Worm (Caenorhabditis elegans) whole organism, L4 larva: ENCODE measurements around the gene pbs-6.

Experiments used
- R02D3.7 ChIP-seq: fragments of 150-350 bp; sonication (generic microtip); optimal IDR thresholded peaks from 3 replicates; lab custom pipeline; 2014; ENCODE audit warnings: missing biosample characterization, missing genetic modification characterization
- aha-1 ChIP-seq: fragments of 150-350 bp; peaks from one replicate; lab custom pipeline; 2014; ENCODE audit warnings: missing biosample characterization, missing genetic modification characterization
- ama-1 ChIP-seq: fragments of 150-350 bp; optimal IDR thresholded peaks from 2 replicates; lab custom pipeline; 2014; ENCODE audit warnings: inconsistent platforms, mixed read lengths
- ceh-82 ChIP-seq: sonication (generic microtip); optimal IDR thresholded peaks from 2 replicates; lab custom pipeline; 2017; ENCODE audit warnings: missing biosample characterization, missing genetic modification characterization
- fos-1 ChIP-seq: fragments of 150-350 bp; optimal IDR thresholded peaks from 2 replicates; lab custom pipeline; 2014; ENCODE audit warnings: missing biosample characterization, missing genetic modification characterization
- lin-29 ChIP-seq: fragments of 200-800 bp; sonication (Bioruptor generic); IDR thresholded peaks from 2 replicates; pipeline ENCODE4 v1.3.6; 2022; ENCODE audit warnings: missing genetic modification reagents, missing genetic modification characterization, missing compliant biosample characterization
- nhr-11 ChIP-seq: fragments of 150-350 bp; optimal IDR thresholded peaks from 2 replicates; lab custom pipeline; 2014; ENCODE audit warnings: missing biosample characterization, missing genetic modification characterization
- pha-4 ChIP-seq, 2 experiments: fragments of 150-350 bp in 1 of 2; fragments of 200-800 bp in 1 of 2; sonication (Bioruptor generic) in 1 of 2; IDR thresholded peaks in 1 of 2; optimal IDR thresholded peaks in 1 of 2; 2 replicates each; pipeline versions ENCODE4 v1.3.6 to Lab custom; 2014 to 2022; ENCODE audit warnings: missing genetic modification characterization in 2 of 2, missing genetic modification reagents in 2 of 2, missing biosample characterization in 1 of 2, missing compliant biosample characterization in 1 of 2
- pqm-1 ChIP-seq: sonication (generic microtip); optimal IDR thresholded peaks from 2 replicates; lab custom pipeline; 2017; ENCODE audit warnings: missing biosample characterization, missing genetic modification characterization
- tag-97 ChIP-seq: fragments of 200-800 bp; sonication (Bioruptor generic); IDR thresholded peaks from 2 replicates; pipeline ENCODE4 v1.3.6; 2022; ENCODE audit warnings: missing genetic modification characterization, missing compliant biosample characterization
- zag-1 ChIP-seq: fragments of 150-350 bp; optimal IDR thresholded peaks from 2 replicates; lab custom pipeline; 2014; ENCODE audit warnings: missing biosample characterization, missing genetic modification characterization
- zip-2 ChIP-seq: fragments of 150-350 bp; optimal IDR thresholded peaks from 2 replicates; lab custom pipeline; 2014; ENCODE audit warnings: missing biosample characterization, missing genetic modification characterization

DNA sequence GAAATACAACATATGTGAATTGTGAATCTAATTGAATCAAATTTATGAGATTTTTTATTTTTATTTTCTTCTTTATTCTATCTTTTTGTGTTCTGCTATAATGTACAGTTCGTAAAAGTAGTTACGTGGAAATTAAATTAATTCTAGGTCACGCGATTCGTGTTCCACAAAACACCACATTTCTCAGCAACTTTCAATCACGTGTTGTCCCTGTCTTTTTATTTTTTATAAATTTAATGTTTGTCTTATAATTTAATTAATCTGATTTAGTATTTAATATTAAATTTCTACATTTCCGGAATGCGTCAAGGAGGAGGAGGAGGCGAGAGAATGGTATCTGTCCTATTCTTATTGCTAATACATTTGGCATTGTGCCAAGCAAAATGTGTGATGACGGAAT, 14.2 kb upstream of the pbs-6 start, which contains the start of gene ncr-2:
- TF ChIP-seq ceh-82 (tag; lab: Kevin White, UChicago) (no peak), zag-1 (tag; lab: Kevin White, UChicago) (no peak), pqm-1 (no peak), pha-4 (GFP tag; IDR thresholded peaks at IDR 0.05; lab: Robert Waterston, UW) (no peak), pha-4 (tag; optimal IDR thresholded peaks at IDR 0.05; lab: Kevin White, UChicago) (no peak), nhr-11 (no peak), R02D3.7 (tag; lab: Kevin White, UChicago) (no peak), ama-1 (no peak), zip-2 (tag; lab: Kevin White, UChicago) (no peak), lin-29 (no peak), tag-97 (GFP tag; lab: Robert Waterston, UW) (no peak), aha-1 (tag; lab: Kevin White, UChicago) (no peak), fos-1 (tag; lab: Kevin White, UChicago) (no peak)
